Worm (Caenorhabditis elegans): Measurements from ENCODE around the gene rop-1.

rop-1 gene

DNA sequence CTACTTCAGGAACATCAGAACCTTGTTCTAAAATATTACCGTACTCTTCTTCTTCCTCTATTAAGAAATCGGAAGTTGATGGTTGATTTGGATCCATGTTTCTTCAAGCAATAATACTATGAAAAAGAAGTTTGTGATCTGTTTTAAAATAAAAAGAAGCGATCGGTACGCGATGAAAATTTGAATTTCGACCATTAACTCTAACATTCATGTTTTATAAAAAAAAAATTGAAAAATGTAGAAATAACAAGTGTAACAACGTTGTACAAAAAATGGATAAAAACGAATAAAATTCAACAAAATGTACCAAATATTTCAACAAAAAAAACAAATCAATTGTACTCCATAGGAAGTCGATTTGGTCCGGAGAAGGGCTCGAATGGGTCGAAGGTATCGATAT lies 44.6 kb downstream of the rop-1 start, which contains the start of gene tftc-3:
Gene tftc-3, minus strand, starts transcription at position 101 of the 400 bp plus-strand sequence.
- TF ChIP-seq zag-1 (tag; optimal IDR thresholded peaks at IDR 0.05) = no peak
- TF ChIP-seq gmeb-1 (tag; optimal IDR thresholded peaks at IDR 0.05) = no peak
- no peak for TF ChIP-seq mab-5 (tag; optimal IDR thresholded peaks at IDR 0.05)
- TF ChIP-seq ceh-16 (tag; optimal IDR thresholded peaks at IDR 0.05) = no peak
- TF ChIP-seq crh-2 (tag; optimal IDR thresholded peaks at IDR 0.05) = no peak
- no peak for TF ChIP-seq egl-27 (tag; optimal IDR thresholded peaks at IDR 0.05)
- no peak for TF ChIP-seq lin-11 (tag; optimal IDR thresholded peaks at IDR 0.05)
- no peak for TF ChIP-seq sma-9 (GFP tag; optimal IDR thresholded peaks at IDR 0.05)
- no peak for TF ChIP-seq sma-9 (tag; optimal IDR thresholded peaks at IDR 0.05)
- TF ChIP-seq R02D3.7 (tag; optimal IDR thresholded peaks at IDR 0.05) = no peak
- no peak for TF ChIP-seq ztf-11 (tag; optimal IDR thresholded peaks at IDR 0.05)
- no peak for TF ChIP-seq F13H6.1 (tag; optimal IDR thresholded peaks at IDR 0.05)
- TF ChIP-seq unc-62 (GFP tag; optimal IDR thresholded peaks at IDR 0.05) = no peak

DNA sequence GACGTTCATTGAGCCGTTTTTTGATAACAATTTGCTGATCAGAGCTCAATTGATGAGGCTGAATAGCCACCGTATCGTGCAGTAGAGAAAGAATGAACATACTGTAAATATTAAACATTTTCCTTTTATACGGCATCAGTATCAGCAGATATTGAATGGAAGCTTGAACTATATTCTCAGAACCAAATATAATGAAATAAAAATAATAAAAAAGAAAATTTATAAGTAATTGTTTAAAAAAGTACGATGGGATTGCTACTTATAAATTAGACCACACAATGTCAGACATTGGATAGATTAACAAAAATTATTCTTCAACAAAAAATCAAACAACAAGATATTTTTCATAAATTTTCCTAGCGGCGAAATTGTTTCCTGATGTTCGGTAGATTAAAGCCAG lies 48.4 kb downstream of the rop-1 start, which contains the start of gene rpc-25:
Gene rpc-25, minus strand, starts transcription at position 101 of the 400 bp plus-strand sequence.
- TF ChIP-seq ceh-82 (tag; optimal IDR thresholded peaks at IDR 0.05) = no peak

ce11 chrV:10205483-10205882 lies 49.4 kb downstream of the rop-1 start, which contains the start of gene ZK856.16:
ZK856.16 (minus strand) TSS chrV:10205583.
- TF ChIP-seq aly-2 (tag; optimal IDR thresholded peaks at IDR 0.05) (no peak), ztf-4 (tag; optimal IDR thresholded peaks at IDR 0.05) (no peak), snpc-4 (tag; optimal IDR thresholded peaks at IDR 0.05) (no peak), zag-1 (tag; optimal IDR thresholded peaks at IDR 0.05) (no peak), elt-3 (tag; optimal IDR thresholded peaks at IDR 0.05) (no peak), nhr-77 (tag; optimal IDR thresholded peaks at IDR 0.05) (no peak), nhr-25 (tag; optimal IDR thresholded peaks at IDR 0.05) (no peak), ama-1 (optimal IDR thresholded peaks at IDR 0.05) (no peak), lin-13 (GFP tag; optimal IDR thresholded peaks at IDR 0.05) (no peak), C34F6.9 (tag; optimal IDR thresholded peaks at IDR 0.05) (no peak), nhr-12 (tag; optimal IDR thresholded peaks at IDR 0.05) (no peak), alr-1 (tag; optimal IDR thresholded peaks at IDR 0.05) (no peak), unc-62 (GFP tag; optimal IDR thresholded peaks at IDR 0.05) (no peak), mdl-1 (tag; optimal IDR thresholded peaks at IDR 0.05) (no peak), sma-9 (GFP tag; optimal IDR thresholded peaks at IDR 0.05) (no peak), sma-9 (tag; optimal IDR thresholded peaks at IDR 0.05) (no peak), dmd-4 (tag; optimal IDR thresholded peaks at IDR 0.05) (no peak), crh-2 (tag; optimal IDR thresholded peaks at IDR 0.05) (no peak), unc-55 (GFP tag; optimal IDR thresholded peaks at IDR 0.05) (no peak), ceh-82 (tag; optimal IDR thresholded peaks at IDR 0.05) (no peak)

- TF ChIP-seq nhr-12 (tag; optimal IDR thresholded peaks at IDR 0.05) = no peak
- TF ChIP-seq gmeb-1 (tag; optimal IDR thresholded peaks at IDR 0.05) = peak; percentile 80
- no peak for TF ChIP-seq mdl-1 (tag; optimal IDR thresholded peaks at IDR 0.05)
- TF ChIP-seq fos-1 (tag; optimal IDR thresholded peaks at IDR 0.05) = no peak
- peak; percentile 62 for TF ChIP-seq sma-3 (GFP tag; optimal IDR thresholded peaks at IDR 0.05)
- no peak for TF ChIP-seq lin-11 (tag; optimal IDR thresholded peaks at IDR 0.05)
- TF ChIP-seq nhr-129 (tag; optimal IDR thresholded peaks at IDR 0.05) = peak; percentile 43
- TF ChIP-seq mab-5 (tag; optimal IDR thresholded peaks at IDR 0.05) = peak; percentile 37
- peak; percentile 72 for TF ChIP-seq unc-55 (GFP tag; optimal IDR thresholded peaks at IDR 0.05)
- TF ChIP-seq ztf-11 (tag; optimal IDR thresholded peaks at IDR 0.05) = no peak
- no peak for TF ChIP-seq skn-1 (tag; optimal IDR thresholded peaks at IDR 0.05)
- peak; percentile 66 for TF ChIP-seq nhr-25 (tag; optimal IDR thresholded peaks at IDR 0.05)
- no peak for TF ChIP-seq ceh-16 (tag; optimal IDR thresholded peaks at IDR 0.05)
- peak; percentile 52 for TF ChIP-seq R02D3.7 (tag; optimal IDR thresholded peaks at IDR 0.05)
- no peak for TF ChIP-seq ZK546.5 (tag; optimal IDR thresholded peaks at IDR 0.05)
- peak; percentile 76 for TF ChIP-seq crh-2 (tag; optimal IDR thresholded peaks at IDR 0.05)
- TF ChIP-seq elt-1 (tag; optimal IDR thresholded peaks at IDR 0.05) = no peak
- TF ChIP-seq nhr-237 (tag; optimal IDR thresholded peaks at IDR 0.05) = no peak
- TF ChIP-seq F13H6.1 (tag; optimal IDR thresholded peaks at IDR 0.05) = no peak
- no peak for TF ChIP-seq snpc-4 (tag; optimal IDR thresholded peaks at IDR 0.05)
- TF ChIP-seq peb-1 (tag; optimal IDR thresholded peaks at IDR 0.05) = no peak
- TF ChIP-seq C34F6.9 (tag; optimal IDR thresholded peaks at IDR 0.05) = peak; percentile 86
- peak; percentile 67 to 89 for TF ChIP-seq lsy-2 (tag; optimal IDR thresholded peaks at IDR 0.05)
- TF ChIP-seq lin-13 (GFP tag; optimal IDR thresholded peaks at IDR 0.05) = peak; percentile 51
- TF ChIP-seq nhr-11 (tag; optimal IDR thresholded peaks at IDR 0.05) = no peak
- peak; percentile 21 for TF ChIP-seq sem-4 (tag; optimal IDR thresholded peaks at IDR 0.05)
- peak; percentile 41 for TF ChIP-seq nhr-21 (tag; optimal IDR thresholded peaks at IDR 0.05)
- TF ChIP-seq ama-1 (optimal IDR thresholded peaks at IDR 0.05) = peak; percentile 25
- TF ChIP-seq sma-9 (GFP tag; optimal IDR thresholded peaks at IDR 0.05) = peak; percentile 41
- TF ChIP-seq sma-9 (tag; optimal IDR thresholded peaks at IDR 0.05) = no peak
Measured at ce11 chrV:10204863-10205338, 50.0 kb downstream of the rop-1 start, which contains the start of the genes ZK856.19 and ZK856.11. ZK856.19 (minus strand) TSS chrV:10204913. ZK856.11 (minus strand) TSS chrV:10204938.
